Worm (Caenorhabditis elegans) whole organism, young adult: ENCODE measurements around the gene F35F10.13.

Experiments used
- F10E7.11 ChIP-seq: sonication (generic microtip); optimal IDR thresholded peaks from 2 replicates; lab custom pipeline; 2017; ENCODE audit warnings: mild to moderate bottlenecking, missing genetic modification characterization, moderate library complexity, missing compliant biosample characterization
- F52B5.7 ChIP-seq: sonication (generic microtip); optimal IDR thresholded peaks from 2 replicates; lab custom pipeline; 2016; ENCODE audit warnings: mild to moderate bottlenecking, missing genetic modification characterization, missing compliant biosample characterization
- K12H6.12 ChIP-seq: fragments of 200-800 bp; sonication (Bioruptor generic); optimal IDR thresholded peaks from 2 replicates; lab custom pipeline; 2018; ENCODE audit warnings: mild to moderate bottlenecking, missing genetic modification characterization, missing compliant biosample characterization
- T26A5.8 ChIP-seq: sonication (generic microtip); optimal IDR thresholded peaks from 2 replicates; lab custom pipeline; 2016; ENCODE audit warnings: missing genetic modification characterization, missing compliant biosample characterization
- Y67H2A.10 ChIP-seq: fragments of 200-800 bp; sonication (Bioruptor generic); conservative IDR thresholded peaks from 2 replicates; pipeline ENCODE4 v1.3.6; 2022; ENCODE audit warnings: missing genetic modification reagents, missing genetic modification characterization, missing compliant biosample characterization
- attf-5 ChIP-seq: fragments of 200-800 bp; sonication (Bioruptor generic); optimal IDR thresholded peaks from 2 replicates; lab custom pipeline; 2018; ENCODE audit warnings: mild to moderate bottlenecking, missing genetic modification characterization, missing compliant biosample characterization
- bed-1 ChIP-seq: fragments of 200-800 bp; sonication (Bioruptor generic); IDR thresholded peaks from 2 replicates; pipeline ENCODE4 v1.3.6; 2022; ENCODE audit warnings: missing genetic modification reagents, missing genetic modification characterization, missing compliant biosample characterization
- cebp-1 ChIP-seq, 2 experiments: fragments of 200-800 bp in 1 of 2; sonication (Bioruptor generic) in 1 of 2; sonication (generic microtip) in 1 of 2; IDR thresholded peaks in 1 of 2; optimal IDR thresholded peaks in 1 of 2; 2 replicates each; pipeline versions ENCODE4 v1.3.6 to Lab custom; 2017 to 2022; ENCODE audit warnings: missing compliant biosample characterization in 2 of 2, missing genetic modification characterization in 2 of 2, mild to moderate bottlenecking in 1 of 2, missing genetic modification reagents in 1 of 2, moderate library complexity in 1 of 2
- cebp-2 ChIP-seq: fragments of 200-800 bp; sonication (Bioruptor generic); IDR thresholded peaks from 2 replicates; pipeline ENCODE4 v1.3.6; 2022; ENCODE audit warnings: missing genetic modification characterization, missing compliant biosample characterization
- ceh-100 ChIP-seq: fragments of 200-800 bp; sonication (Bioruptor generic); IDR thresholded peaks from 2 replicates; pipeline ENCODE4 v1.3.6; 2022; ENCODE audit warnings: missing genetic modification reagents, missing genetic modification characterization, missing compliant biosample characterization
- ceh-40 ChIP-seq: fragments of 200-800 bp; sonication (Bioruptor generic); IDR thresholded peaks from 2 replicates; pipeline ENCODE4 v1.3.6; 2022; ENCODE audit warnings: missing genetic modification characterization, missing compliant biosample characterization
- ceh-79 ChIP-seq: sonication (generic microtip); optimal IDR thresholded peaks from 2 replicates; lab custom pipeline; 2017; ENCODE audit warnings: mild to moderate bottlenecking, missing genetic modification characterization, missing compliant biosample characterization
- die-1 ChIP-seq: sonication (generic microtip); optimal IDR thresholded peaks from 2 replicates; lab custom pipeline; 2016; ENCODE audit warnings: missing genotype, mild to moderate bottlenecking, missing genetic modification characterization, missing compliant biosample characterization
- dpff-1 ChIP-seq: sonication (generic microtip); optimal IDR thresholded peaks from 2 replicates; lab custom pipeline; 2017; ENCODE audit warnings: mild to moderate bottlenecking, missing genetic modification characterization, missing compliant biosample characterization
- dpl-1 ChIP-seq: fragments of 150-350 bp; optimal IDR thresholded peaks from 2 replicates; lab custom pipeline; 2014; ENCODE audit warnings: missing biosample characterization, missing genetic modification reagents, missing genetic modification characterization
- egl-44 ChIP-seq: fragments of 200-800 bp; sonication (Bioruptor generic); IDR thresholded peaks from 2 replicates; pipeline ENCODE4 v1.3.6; 2022; ENCODE audit warnings: missing genetic modification reagents, missing genetic modification characterization, missing compliant biosample characterization
- egrh-3 ChIP-seq: fragments of 200-800 bp; sonication (Bioruptor generic); IDR thresholded peaks from 2 replicates; pipeline ENCODE4 v1.3.6; 2022; ENCODE audit warnings: missing genetic modification reagents, missing genetic modification characterization, missing compliant biosample characterization
- gei-17 ChIP-seq: fragments of 200-800 bp; sonication (Bioruptor generic); optimal IDR thresholded peaks from 2 replicates; lab custom pipeline; 2018; ENCODE audit warnings: mild to moderate bottlenecking, missing genetic modification characterization, missing compliant biosample characterization
- hmg-20 ChIP-seq: fragments of 200-800 bp; sonication (Bioruptor generic); IDR thresholded peaks from 2 replicates; pipeline ENCODE4 v1.3.6; 2022; ENCODE audit warnings: missing genetic modification reagents, missing genetic modification characterization, missing compliant biosample characterization
- lag-1 ChIP-seq: fragments of 200-800 bp; sonication (Bioruptor generic); IDR thresholded peaks from 2 replicates; pipeline ENCODE4 v1.3.6; 2022; ENCODE audit warnings: missing genetic modification reagents, missing genetic modification characterization, missing compliant biosample characterization
- lin-26 ChIP-seq: fragments of 200-800 bp; sonication (Bioruptor generic); IDR thresholded peaks from 2 replicates; pipeline ENCODE4 v1.3.6; 2022; ENCODE audit warnings: missing genetic modification reagents, missing genetic modification characterization, missing compliant biosample characterization
- madf-10 ChIP-seq: sonication (generic microtip); optimal IDR thresholded peaks from 2 replicates; lab custom pipeline; 2016; ENCODE audit warnings: mild to moderate bottlenecking, missing genetic modification characterization, missing compliant biosample characterization
- mcd-1 ChIP-seq: fragments of 200-800 bp; sonication (Bioruptor generic); IDR thresholded peaks from 2 replicates; pipeline ENCODE4 v1.3.6; 2022; ENCODE audit warnings: missing genetic modification reagents, missing genetic modification characterization, missing compliant biosample characterization
- mel-28 ChIP-seq: sonication (generic microtip); optimal IDR thresholded peaks from 2 replicates; lab custom pipeline; 2016; ENCODE audit warnings: borderline replicate concordance, mild to moderate bottlenecking, missing genetic modification characterization, missing compliant biosample characterization
- mes-4 ChIP-seq: sonication (generic microtip); optimal IDR thresholded peaks from 2 replicates; lab custom pipeline; 2016; ENCODE audit warnings: missing genotype, missing genetic modification characterization, missing compliant biosample characterization
- mxl-1 ChIP-seq: sonication (generic microtip); optimal IDR thresholded peaks from 2 replicates; lab custom pipeline; 2016; ENCODE audit warnings: missing genetic modification characterization, missing compliant biosample characterization
- nfyb-1 ChIP-seq: fragments of 200-800 bp; sonication (Bioruptor generic); IDR thresholded peaks from 2 replicates; pipeline ENCODE4 v1.3.6; 2022; ENCODE audit warnings: missing genetic modification reagents, missing genetic modification characterization, missing compliant biosample characterization
- nhr-27 ChIP-seq: fragments of 200-800 bp; sonication (Bioruptor generic); optimal IDR thresholded peaks from 2 replicates; lab custom pipeline; 2018; ENCODE audit warnings: mild to moderate bottlenecking, missing genetic modification characterization, moderate library complexity, missing compliant biosample characterization
- nhr-90 ChIP-seq: sonication (generic microtip); optimal IDR thresholded peaks from 2 replicates; lab custom pipeline; 2016; ENCODE audit warnings: missing genotype, mild to moderate bottlenecking, missing genetic modification characterization, missing compliant biosample characterization
- pha-4 ChIP-seq: fragments of 150-350 bp; sonication (generic microtip); optimal IDR thresholded peaks from 2 replicates; lab custom pipeline; 2014; ENCODE audit warnings: missing biosample characterization, missing genetic modification reagents, missing genetic modification characterization
- sea-2 ChIP-seq: fragments of 200-800 bp; sonication (Bioruptor generic); IDR thresholded peaks from 2 replicates; pipeline ENCODE4 v1.3.6; 2022; ENCODE audit warnings: missing genetic modification characterization, missing compliant biosample characterization
- snpc-3.4 ChIP-seq: sonication (generic microtip); optimal IDR thresholded peaks from 2 replicates; lab custom pipeline; 2017; ENCODE audit warnings: missing genetic modification characterization, mild to moderate bottlenecking, missing compliant biosample characterization, antibody characterized with exemption, moderate library complexity, missing genotype, missing genetic modification reagents
- sptf-2 ChIP-seq: fragments of 200-800 bp; sonication (Bioruptor generic); optimal IDR thresholded peaks from 2 replicates; lab custom pipeline; 2018; ENCODE audit warnings: mild to moderate bottlenecking, missing genetic modification characterization, missing compliant biosample characterization
- tbx-9 ChIP-seq: sonication (generic microtip); optimal IDR thresholded peaks from 2 replicates; lab custom pipeline; 2016; ENCODE audit warnings: borderline replicate concordance, missing genetic modification characterization, inconsistent platforms, missing compliant biosample characterization
- tlf-1 ChIP-seq: fragments of 200-800 bp; sonication (Bioruptor generic); optimal IDR thresholded peaks from 2 replicates; lab custom pipeline; 2018; ENCODE audit warnings: mild to moderate bottlenecking, missing genetic modification characterization, missing compliant biosample characterization
- ztf-18 ChIP-seq: sonication (generic microtip); optimal IDR thresholded peaks from 2 replicates; lab custom pipeline; 2016; ENCODE audit warnings: missing genotype, mild to moderate bottlenecking, missing genetic modification characterization, missing compliant biosample characterization
- ztf-28 ChIP-seq: fragments of 200-800 bp; sonication (Bioruptor generic); IDR thresholded peaks from 2 replicates; pipeline ENCODE4 v1.3.6; 2022; ENCODE audit warnings: missing genetic modification reagents, missing genetic modification characterization, missing compliant biosample characterization
- ztf-3 ChIP-seq: fragments of 200-800 bp; sonication (Bioruptor generic); optimal IDR thresholded peaks from 2 replicates; lab custom pipeline; 2018; ENCODE audit warnings: mild to moderate bottlenecking, missing genetic modification characterization, missing compliant biosample characterization

F35F10.13 gene

DNA sequence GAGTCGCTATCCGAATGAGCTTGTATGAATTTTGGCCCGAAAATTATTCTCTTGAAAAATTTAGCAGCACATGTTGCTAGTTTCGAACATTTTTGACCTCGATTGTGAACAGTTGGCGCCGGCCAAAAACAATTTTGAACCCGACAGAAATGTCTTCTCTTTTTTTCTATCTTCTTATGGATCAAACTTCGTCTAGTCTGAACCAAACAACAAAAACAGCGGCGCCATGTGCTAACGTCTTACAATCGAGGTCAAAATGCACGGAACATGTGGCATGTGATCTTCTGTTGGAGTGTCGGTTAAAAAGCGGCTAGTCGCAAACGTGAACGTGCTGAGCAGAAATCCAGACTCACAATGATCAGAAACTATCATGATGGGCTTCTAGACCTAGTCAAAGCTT is 42.7 kb downstream of the F35F10.13 start:
- TF ChIP-seq K12H6.12 (tag; lab: Kevin White, UChicago) = peak; percentile 9
- no peak for TF ChIP-seq dpff-1
- TF ChIP-seq mcd-1 (GFP tag; lab: Robert Waterston, UW) = no peak
- TF ChIP-seq hmg-20 (GFP tag; lab: Robert Waterston, UW) = no peak
- TF ChIP-seq Y67H2A.10 (GFP tag; lab: Robert Waterston, UW) = no peak
- TF ChIP-seq ztf-18 = no peak
- no peak for TF ChIP-seq mel-28
- TF ChIP-seq die-1 (tag; lab: Kevin White, UChicago) = no peak

DNA sequence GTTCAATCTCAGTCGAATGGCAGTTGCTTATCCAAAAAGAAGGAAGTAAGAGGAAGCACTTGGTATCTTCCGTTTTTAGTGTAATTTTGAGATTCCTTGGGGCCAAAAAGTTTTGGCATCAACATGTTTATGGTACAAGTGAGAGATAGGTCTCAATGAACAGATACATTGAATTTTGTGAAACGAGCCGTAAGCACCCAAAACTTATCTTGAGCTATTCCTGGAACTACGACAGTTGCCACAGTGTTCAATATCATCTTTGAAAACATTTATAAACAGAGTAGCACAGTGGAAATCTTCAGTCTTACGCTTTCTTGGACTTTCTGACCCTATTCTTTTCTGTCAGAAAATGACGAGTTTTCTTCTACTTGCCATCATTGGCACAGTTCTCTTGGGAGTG is 43.8 kb downstream of the F35F10.13 start, which contains the start of gene T28A11.3:
TSS of gene T28A11.3 (plus strand) at position 301 of the 400 bp plus-strand sequence.
- no peak for TF ChIP-seq nfyb-1 (GFP tag; lab: Robert Waterston, UW)
- no peak for TF ChIP-seq mel-28
- no peak for TF ChIP-seq tbx-9
- no peak for TF ChIP-seq F10E7.11 (tag; lab: Kevin White, UChicago)

- TF ChIP-seq T26A5.8 (tag; lab: Kevin White, UChicago) (no peak), sptf-2 (GFP tag; lab: Kevin White, UChicago) (no peak), K12H6.12 (tag; lab: Kevin White, UChicago) (no peak), egl-44 (no peak), attf-5 (GFP tag; lab: Kevin White, UChicago) (no peak), hmg-20 (GFP tag; lab: Robert Waterston, UW) (no peak), cebp-2 (GFP tag; lab: Robert Waterston, UW) (no peak), mel-28 (no peak), mxl-1 (tag; lab: Kevin White, UChicago) (no peak), F52B5.7 (no peak), gei-17 (no peak), snpc-3.4 (no peak), ceh-100 (no peak), bed-1 (no peak)
These were observed 45.2 kb downstream of the F35F10.13 start, which contains the start of gene T28A11.4 for ce11 chrV:3273577-3274100. T28A11.4 (plus strand) TSS chrV:3274050.

ce11 chrV:3273156-3273555 is 45.7 kb downstream of the F35F10.13 start, which contains the start of gene T28A11.20:
T28A11.20 (minus strand) TSS chrV:3273256.
- TF ChIP-seq ztf-28 (GFP tag; lab: Robert Waterston, UW) = no peak
- no peak for TF ChIP-seq lag-1 (GFP tag; lab: Robert Waterston, UW)
- no peak for TF ChIP-seq lin-26
- TF ChIP-seq ztf-3 (GFP tag; lab: Kevin White, UChicago) = no peak
- no peak for TF ChIP-seq egrh-3 (GFP tag; lab: Robert Waterston, UW)
- TF ChIP-seq nhr-27 (tag; lab: Kevin White, UChicago) = no peak
- TF ChIP-seq pha-4 (tag; lab: Kevin White, UChicago) = no peak
- no peak for TF ChIP-seq ceh-40 (GFP tag; lab: Robert Waterston, UW)
- no peak for TF ChIP-seq madf-10 (tag; lab: Kevin White, UChicago)
- no peak for TF ChIP-seq ceh-100
- no peak for TF ChIP-seq mes-4 (tag; lab: Kevin White, UChicago)

ce11 chrV:3269407-3269806 is 49.5 kb downstream of the F35F10.13 start, which contains the start of gene T28A11.19:
T28A11.19 (minus strand) TSS chrV:3269514.
- TF ChIP-seq sea-2 (GFP tag; lab: Robert Waterston, UW) (no peak), ceh-79 (tag; lab: Kevin White, UChicago) (no peak), cebp-1 (GFP tag; IDR thresholded peaks at IDR 0.05; lab: Robert Waterston, UW) (no peak), cebp-1 (tag; optimal IDR thresholded peaks at IDR 0.05; lab: Kevin White, UChicago) (no peak), tlf-1 (GFP tag; lab: Kevin White, UChicago) (no peak), dpl-1 (GFP tag; lab: Kevin White, UChicago) (no peak), nhr-90 (tag; lab: Kevin White, UChicago) (no peak), ztf-18 (no peak)
